Fruit fly (Drosophila melanogaster): Measurements from ENCODE around the gene Afg3l2.

Afg3l2 gene

DNA sequence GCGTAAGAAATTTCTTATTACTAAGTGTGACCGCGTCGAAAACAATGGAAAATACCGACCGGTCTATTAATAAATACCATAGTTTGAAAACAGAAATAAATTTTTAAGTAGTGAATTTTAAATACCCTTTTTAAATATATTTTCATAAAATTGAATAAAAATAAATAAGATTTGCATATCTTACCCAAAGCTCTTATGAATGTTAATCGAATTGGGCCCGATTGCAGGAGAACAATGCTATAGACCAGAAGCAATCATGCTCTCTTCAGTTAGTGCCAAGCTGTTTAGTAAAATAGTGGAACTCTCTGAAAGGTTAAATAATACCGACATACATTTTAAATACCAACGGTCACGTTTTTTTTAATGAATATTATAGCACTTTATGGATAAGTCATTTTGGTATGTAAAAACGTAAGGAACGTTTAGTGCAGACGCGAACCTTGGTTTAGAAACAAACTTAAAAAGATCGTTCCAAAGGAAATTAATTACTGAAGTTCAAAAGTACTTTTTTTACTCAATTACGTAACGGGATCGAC is at the start of gene Afg3l2 (continued):
- TF ChIP-seq CG6683 (GFP tag; optimal IDR thresholded peaks at IDR 0.05) (no peak), CrebB (tag; optimal IDR thresholded peaks at IDR 0.05) (no peak), klu (GFP tag; IDR thresholded peaks at IDR 0.05) (peak; percentile 55), jing (GFP tag; optimal IDR thresholded peaks at IDR 0.05) (no peak), CG7928 (GFP tag; optimal IDR thresholded peaks at IDR 0.05) (no peak), CG9215 (GFP tag; IDR thresholded peaks at IDR 0.05) (peak; percentile 73), CG1602 (GFP tag; optimal IDR thresholded peaks at IDR 0.05) (peak; percentile 19), hbn (GFP tag; IDR thresholded peaks at IDR 0.05; ENCODE audit: partially characterized antibody) (no peak), CG1832 (GFP tag; optimal IDR thresholded peaks at IDR 0.05) (no peak), CG12155 (GFP tag; optimal IDR thresholded peaks at IDR 0.05) (peak; percentile 40), unc-4 (GFP tag; IDR thresholded peaks at IDR 0.05; ENCODE audit: partially characterized antibody) (no peak), ara (GFP tag; IDR thresholded peaks at IDR 0.05) (peak; percentile 54; the same call in 1 of the 2 replicates), chif (GFP tag; optimal IDR thresholded peaks at IDR 0.05) (peak in 1 of 2 experiments; percentile 10), CG18599 (GFP tag; optimal IDR thresholded peaks at IDR 0.05) (peak; percentile 63), CG5180 (GFP tag; optimal IDR thresholded peaks at IDR 0.05) (peak; percentile 3), Camta (GFP tag; optimal IDR thresholded peaks at IDR 0.05) (no peak), CG7357 (GFP tag; IDR thresholded peaks at IDR 0.05) (peak; percentile 49; the same call in 2 of the 3 replicates), CG4360 (GFP tag; IDR thresholded peaks at IDR 0.05) (no peak), Awh (GFP tag; IDR thresholded peaks at IDR 0.05) (peak; percentile 36; the same call in 1 of the 2 replicates), mam (GFP tag; optimal IDR thresholded peaks at IDR 0.05) (no peak), her (GFP tag; optimal IDR thresholded peaks at IDR 0.05) (no peak), CG2712 (tag; optimal IDR thresholded peaks at IDR 0.05) (peak; percentile 85), chn (GFP tag; optimal IDR thresholded peaks at IDR 0.05) (peak; percentile 24), Hr3 (GFP tag; optimal IDR thresholded peaks at IDR 0.05) (peak; percentile 7), CG3281 (GFP tag; optimal IDR thresholded peaks at IDR 0.05) (peak; percentile 69), CG10979 (tag; optimal IDR thresholded peaks at IDR 0.05) (peak; percentile 48), CG11723 (GFP tag; optimal IDR thresholded peaks at IDR 0.05) (no peak), vnd (GFP tag; IDR thresholded peaks at IDR 0.05; ENCODE audit: partially characterized antibody) (no peak), CG2116 (GFP tag; optimal IDR thresholded peaks at IDR 0.05) (peak; percentile 29), kni (GFP tag; optimal IDR thresholded peaks at IDR 0.05) (no peak), CG12236 (GFP tag; optimal IDR thresholded peaks at IDR 0.05) (no peak), sna (GFP tag; IDR thresholded peaks at IDR 0.05; ENCODE audit: partially characterized antibody) (no peak), CG4424 (GFP tag; optimal IDR thresholded peaks at IDR 0.05) (peak; percentile 85), Poxn (GFP tag; IDR thresholded peaks at IDR 0.05) (peak; percentile 32; the same call in 1 of the 2 replicates), CG1647 (GFP tag; optimal IDR thresholded peaks at IDR 0.05) (peak; percentile 49), D19A (tag; optimal IDR thresholded peaks at IDR 0.05) (peak; percentile 100), peb (GFP tag; IDR thresholded peaks at IDR 0.05) (0 out of 2 replicates have a peak, but pooled peaks have one; percentile 58), CG10959 (GFP tag; IDR thresholded peaks at IDR 0.05) (peak; percentile 53), CG5245 (GFP tag; optimal IDR thresholded peaks at IDR 0.05) (peak; percentile 49), insv (GFP tag; optimal IDR thresholded peaks at IDR 0.05) (peak in 1 of 2 experiments; percentile 3), dysf (GFP tag; IDR thresholded peaks at IDR 0.05) (peak; percentile 86), unpg (GFP tag; optimal IDR thresholded peaks at IDR 0.05) (peak; percentile 77), Hsf (GFP tag; optimal IDR thresholded peaks at IDR 0.05) (peak; percentile 30), Dll (GFP tag; IDR thresholded peaks at IDR 0.05; ENCODE audit: partially characterized antibody) (no peak), yki (optimal IDR thresholded peaks at IDR 0.05) (no peak), CG15514 (GFP tag; optimal IDR thresholded peaks at IDR 0.05) (peak; percentile 42), CG2678 (tag; optimal IDR thresholded peaks at IDR 0.05) (no peak), pho (GFP tag; optimal IDR thresholded peaks at IDR 0.05) (no peak), B-H1 (GFP tag; IDR thresholded peaks at IDR 0.05) (peak; percentile 70), CG11456 (GFP tag; IDR thresholded peaks at IDR 0.05) (peak; percentile 78)
